Fruit fly (Drosophila melanogaster): ENCODE measurements around the gene ome.

- TF ChIP-seq h (optimal IDR thresholded peaks at IDR 0.05) (no peak), psq (optimal IDR thresholded peaks at IDR 0.05) (no peak), insv (optimal IDR thresholded peaks at IDR 0.05) (no peak), Myc (optimal IDR thresholded peaks at IDR 0.05) (no peak), Sin3A (optimal IDR thresholded peaks at IDR 0.05) (no peak)
These were observed 106.7 kb downstream of the ome start for dm6 chr3L:14779289-14779688.
